Fruit fly (Drosophila melanogaster): Measurements from ENCODE around the gene Dci.

DNA sequence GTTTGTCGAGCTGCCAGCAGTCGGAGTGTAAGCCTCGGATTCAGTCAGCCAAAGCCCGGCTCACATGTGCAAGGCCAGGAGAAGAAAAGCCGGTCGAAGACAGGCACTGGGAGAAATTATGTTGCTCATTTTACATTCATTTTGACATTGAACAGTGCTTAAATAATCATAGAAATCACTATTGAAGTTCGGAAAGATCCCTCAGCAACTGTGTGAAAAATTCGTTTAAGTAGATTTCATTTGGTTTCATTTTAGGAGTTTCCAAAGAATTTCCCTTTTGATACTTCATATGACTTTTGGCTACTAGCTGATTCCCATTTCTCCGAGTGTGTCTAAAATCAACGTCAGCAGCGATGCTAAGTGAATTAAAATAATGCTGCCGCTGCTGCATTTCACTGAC lies 26.7 kb upstream of the Dci start:
- TF ChIP-seq CG14655 (GFP tag; optimal IDR thresholded peaks at IDR 0.05), result peak; percentile 87
- TF ChIP-seq EcR (GFP tag; optimal IDR thresholded peaks at IDR 0.05), result no peak
- peak; percentile 73 for TF ChIP-seq Pif1B (GFP tag; optimal IDR thresholded peaks at IDR 0.05)
- TF ChIP-seq D1 (tag; optimal IDR thresholded peaks at IDR 0.05), result no peak
- TF ChIP-seq CG12605 (GFP tag; IDR thresholded peaks at IDR 0.05), result peak; percentile 70
- peak; percentile 70 for TF ChIP-seq rn (GFP tag; IDR thresholded peaks at IDR 0.05)
- TF ChIP-seq CG9948 (tag; optimal IDR thresholded peaks at IDR 0.05), result peak; percentile 78
- peak; percentile 76 for TF ChIP-seq CG4496 (GFP tag; IDR thresholded peaks at IDR 0.05)
- peak; percentile 45 for TF ChIP-seq CG8159 (tag; optimal IDR thresholded peaks at IDR 0.05)
- peak; percentile 86 for TF ChIP-seq CG8301 (tag; optimal IDR thresholded peaks at IDR 0.05)
